Worm (Caenorhabditis elegans) whole organism, young adult: ENCODE data around the gene sre-53.

Experiments used
- D2030.7 ChIP-seq: fragments of 200-800 bp; sonication (Bioruptor generic); IDR thresholded peaks from 2 replicates; pipeline ENCODE4 v1.3.6; 2022; ENCODE audit warnings: missing genetic modification reagents, missing genetic modification characterization, missing compliant biosample characterization
- K11D2.4 ChIP-seq: fragments of 200-800 bp; sonication (Bioruptor generic); IDR thresholded peaks from 2 replicates; pipeline ENCODE4 v1.3.6; 2022; ENCODE audit warnings: missing genetic modification reagents, missing genetic modification characterization, missing compliant biosample characterization
- T07F8.4 ChIP-seq: sonication (generic microtip); optimal IDR thresholded peaks from 2 replicates; lab custom pipeline; 2016; ENCODE audit warnings: mild to moderate bottlenecking, missing genetic modification characterization, moderate library complexity, missing compliant biosample characterization
- Y53F4B.3 ChIP-seq: fragments of 200-800 bp; sonication (Bioruptor generic); IDR thresholded peaks from 2 replicates; pipeline ENCODE4 v1.3.6; 2022; ENCODE audit warnings: missing genetic modification reagents, missing genetic modification characterization, missing compliant biosample characterization
- Y95B8A.8 ChIP-seq: fragments of 200-800 bp; sonication (Bioruptor generic); IDR thresholded peaks from 2 replicates; pipeline ENCODE4 v1.3.6; 2022; ENCODE audit warnings: missing genetic modification reagents, missing genetic modification characterization, missing compliant biosample characterization
- ZK185.1 ChIP-seq: sonication (generic microtip); optimal IDR thresholded peaks from 2 replicates; lab custom pipeline; 2016; ENCODE audit warnings: mild to moderate bottlenecking, missing genetic modification characterization, missing compliant biosample characterization; ENCODE audit not compliant: poor library complexity, severe bottlenecking
- aptf-2 ChIP-seq: fragments of 200-800 bp; sonication (Bioruptor generic); conservative IDR thresholded peaks from 2 replicates; pipeline ENCODE4 v1.3.6; 2022; ENCODE audit warnings: missing genetic modification reagents, missing genetic modification characterization, missing compliant biosample characterization
- attf-3 ChIP-seq: fragments of 200-800 bp; sonication (Bioruptor generic); conservative IDR thresholded peaks from 2 replicates; pipeline ENCODE4 v1.3.6; 2022; ENCODE audit warnings: missing genetic modification reagents, missing genetic modification characterization, missing compliant biosample characterization
- bed-2 ChIP-seq: fragments of 200-800 bp; sonication (Bioruptor generic); IDR thresholded peaks from 2 replicates; pipeline ENCODE4 v1.3.6; 2022; ENCODE audit warnings: missing genetic modification reagents, missing genetic modification characterization, missing compliant biosample characterization
- ccch-3 ChIP-seq: fragments of 200-800 bp; sonication (Bioruptor generic); optimal IDR thresholded peaks from 2 replicates; lab custom pipeline; 2018; ENCODE audit warnings: mild to moderate bottlenecking, missing genetic modification characterization, missing compliant biosample characterization
- cebp-1 ChIP-seq, 2 experiments: fragments of 200-800 bp in 1 of 2; sonication (Bioruptor generic) in 1 of 2; sonication (generic microtip) in 1 of 2; IDR thresholded peaks in 1 of 2; optimal IDR thresholded peaks in 1 of 2; 2 replicates each; pipeline versions ENCODE4 v1.3.6 to Lab custom; 2017 to 2022; ENCODE audit warnings: missing compliant biosample characterization in 2 of 2, missing genetic modification characterization in 2 of 2, mild to moderate bottlenecking in 1 of 2, missing genetic modification reagents in 1 of 2, moderate library complexity in 1 of 2
- ceh-40 ChIP-seq: fragments of 200-800 bp; sonication (Bioruptor generic); IDR thresholded peaks from 2 replicates; pipeline ENCODE4 v1.3.6; 2022; ENCODE audit warnings: missing genetic modification characterization, missing compliant biosample characterization
- ceh-79 ChIP-seq: sonication (generic microtip); optimal IDR thresholded peaks from 2 replicates; lab custom pipeline; 2017; ENCODE audit warnings: mild to moderate bottlenecking, missing genetic modification characterization, missing compliant biosample characterization
- die-1 ChIP-seq: sonication (generic microtip); optimal IDR thresholded peaks from 2 replicates; lab custom pipeline; 2016; ENCODE audit warnings: missing genotype, mild to moderate bottlenecking, missing genetic modification characterization, missing compliant biosample characterization
- dox-1 ChIP-seq: fragments of 200-800 bp; sonication (Bioruptor generic); IDR thresholded peaks from 2 replicates; pipeline ENCODE4 v1.3.6; 2022; ENCODE audit warnings: missing genetic modification reagents, missing genetic modification characterization, missing compliant biosample characterization
- dpff-1 ChIP-seq: sonication (generic microtip); optimal IDR thresholded peaks from 2 replicates; lab custom pipeline; 2017; ENCODE audit warnings: mild to moderate bottlenecking, missing genetic modification characterization, missing compliant biosample characterization
- egl-18 ChIP-seq: fragments of 200-800 bp; sonication (Bioruptor generic); IDR thresholded peaks from 2 replicates; pipeline ENCODE4 v1.3.6; 2022; ENCODE audit warnings: missing genetic modification reagents, missing genetic modification characterization, missing compliant biosample characterization
- egrh-3 ChIP-seq: fragments of 200-800 bp; sonication (Bioruptor generic); IDR thresholded peaks from 2 replicates; pipeline ENCODE4 v1.3.6; 2022; ENCODE audit warnings: missing genetic modification reagents, missing genetic modification characterization, missing compliant biosample characterization
- ekl-4 ChIP-seq: fragments of 200-800 bp; sonication (Bioruptor generic); IDR thresholded peaks from 2 replicates; pipeline ENCODE4 v1.3.6; 2022; ENCODE audit warnings: missing genetic modification reagents, missing genetic modification characterization, missing compliant biosample characterization
- fkh-3 ChIP-seq: sonication (generic microtip); optimal IDR thresholded peaks from 2 replicates; lab custom pipeline; 2016; ENCODE audit warnings: mild to moderate bottlenecking, missing genetic modification characterization, missing compliant biosample characterization
- him-1 ChIP-seq: sonication (generic microtip); optimal IDR thresholded peaks from 2 replicates; lab custom pipeline; 2016; ENCODE audit warnings: missing genotype, missing genetic modification reagents, missing genetic modification characterization, missing compliant biosample characterization
- hsf-1 ChIP-seq: fragments of 200-800 bp; sonication (Bioruptor generic); IDR thresholded peaks from 2 replicates; pipeline ENCODE4 v1.3.6; 2022; ENCODE audit warnings: missing genetic modification reagents, missing genetic modification characterization, missing compliant biosample characterization
- lin-26 ChIP-seq: fragments of 200-800 bp; sonication (Bioruptor generic); IDR thresholded peaks from 2 replicates; pipeline ENCODE4 v1.3.6; 2022; ENCODE audit warnings: missing genetic modification reagents, missing genetic modification characterization, missing compliant biosample characterization
- lin-54 ChIP-seq: fragments of 200-800 bp; sonication (Bioruptor generic); optimal IDR thresholded peaks from 2 replicates; lab custom pipeline; 2018; ENCODE audit warnings: mild to moderate bottlenecking, missing genetic modification characterization, missing compliant biosample characterization
- lir-1 ChIP-seq: fragments of 200-800 bp; sonication (Bioruptor generic); conservative IDR thresholded peaks from 2 replicates; pipeline ENCODE4 v1.3.6; 2022; ENCODE audit warnings: missing genetic modification reagents, missing genetic modification characterization, missing compliant biosample characterization
- lsl-1 ChIP-seq: fragments of 200-800 bp; sonication (Bioruptor generic); optimal IDR thresholded peaks from 2 replicates; lab custom pipeline; 2018; ENCODE audit warnings: mild to moderate bottlenecking, missing genetic modification characterization, moderate library complexity, missing compliant biosample characterization
- lsy-27 ChIP-seq: sonication (generic microtip); optimal IDR thresholded peaks from 2 replicates; lab custom pipeline; 2017; ENCODE audit warnings: missing genetic modification characterization, mild to moderate bottlenecking, missing compliant biosample characterization, antibody characterized with exemption, missing genotype, borderline replicate concordance; ENCODE audit not compliant: insufficient read depth
- madf-8 ChIP-seq: fragments of 200-800 bp; sonication (Bioruptor generic); conservative IDR thresholded peaks from 2 replicates; pipeline ENCODE4 v1.3.6; 2022; ENCODE audit warnings: missing genetic modification reagents, missing genetic modification characterization, missing compliant biosample characterization
- mel-28 ChIP-seq: sonication (generic microtip); optimal IDR thresholded peaks from 2 replicates; lab custom pipeline; 2016; ENCODE audit warnings: borderline replicate concordance, mild to moderate bottlenecking, missing genetic modification characterization, missing compliant biosample characterization
- mes-4 ChIP-seq: sonication (generic microtip); optimal IDR thresholded peaks from 2 replicates; lab custom pipeline; 2016; ENCODE audit warnings: missing genotype, missing genetic modification characterization, missing compliant biosample characterization
- nfya-2 ChIP-seq: fragments of 200-800 bp; sonication (Bioruptor generic); IDR thresholded peaks from 2 replicates; pipeline ENCODE4 v1.3.6; 2022; ENCODE audit warnings: missing genetic modification reagents, missing genetic modification characterization, missing compliant biosample characterization
- nhr-120 ChIP-seq: fragments of 200-800 bp; sonication (Bioruptor generic); IDR thresholded peaks from 2 replicates; pipeline ENCODE4 v1.3.6; 2022; ENCODE audit warnings: missing genetic modification characterization, missing compliant biosample characterization
- nhr-179 ChIP-seq: sonication (generic microtip); optimal IDR thresholded peaks from 2 replicates; lab custom pipeline; 2016; ENCODE audit warnings: mild to moderate bottlenecking, missing genetic modification characterization, missing compliant biosample characterization
- rcor-1 ChIP-seq: fragments of 200-800 bp; sonication (Bioruptor generic); IDR thresholded peaks from 2 replicates; pipeline ENCODE4 v1.3.6; 2022; ENCODE audit warnings: missing genetic modification reagents, missing genetic modification characterization, missing compliant biosample characterization
- repo-1 ChIP-seq: sonication (generic microtip); optimal IDR thresholded peaks from 2 replicates; lab custom pipeline; 2017; ENCODE audit warnings: mild to moderate bottlenecking, missing genetic modification characterization, missing compliant biosample characterization
- rpc-1 ChIP-seq, 2 experiments: fragments of 150-350 bp in 1 of 2; sonication (generic microtip) in 1 of 2; optimal IDR thresholded peaks; 2 replicates each; lab custom pipeline; 2014 to 2018; ENCODE audit warnings: missing biosample characterization in 1 of 2, missing genetic modification characterization in 1 of 2, missing genetic modification reagents in 1 of 2, missing genotype in 1 of 2
- sea-2 ChIP-seq: fragments of 200-800 bp; sonication (Bioruptor generic); IDR thresholded peaks from 2 replicates; pipeline ENCODE4 v1.3.6; 2022; ENCODE audit warnings: missing genetic modification characterization, missing compliant biosample characterization
- snpc-3.4 ChIP-seq: sonication (generic microtip); optimal IDR thresholded peaks from 2 replicates; lab custom pipeline; 2017; ENCODE audit warnings: missing genetic modification characterization, mild to moderate bottlenecking, missing compliant biosample characterization, antibody characterized with exemption, moderate library complexity, missing genotype, missing genetic modification reagents
- sptf-2 ChIP-seq: fragments of 200-800 bp; sonication (Bioruptor generic); optimal IDR thresholded peaks from 2 replicates; lab custom pipeline; 2018; ENCODE audit warnings: mild to moderate bottlenecking, missing genetic modification characterization, missing compliant biosample characterization
- tbp1 ChIP-seq: fragments of 200-800 bp; sonication (Bioruptor generic); optimal IDR thresholded peaks from 2 replicates; lab custom pipeline; 2018; ENCODE audit warnings: mild to moderate bottlenecking, missing genetic modification characterization, missing compliant biosample characterization
- tbx-9 ChIP-seq: sonication (generic microtip); optimal IDR thresholded peaks from 2 replicates; lab custom pipeline; 2016; ENCODE audit warnings: borderline replicate concordance, missing genetic modification characterization, inconsistent platforms, missing compliant biosample characterization
- xnd-1 ChIP-seq: sonication (generic microtip); optimal IDR thresholded peaks from 2 replicates; lab custom pipeline; 2016; ENCODE audit warnings: missing genotype, missing genetic modification reagents, missing genetic modification characterization, missing compliant biosample characterization
- zfh-2 ChIP-seq: fragments of 200-800 bp; sonication (Bioruptor generic); conservative IDR thresholded peaks from 2 replicates; pipeline ENCODE4 v1.3.6; 2022; ENCODE audit warnings: missing genetic modification reagents, missing genetic modification characterization, missing compliant biosample characterization
- ztf-25 ChIP-seq: fragments of 200-800 bp; sonication (Bioruptor generic); IDR thresholded peaks from 2 replicates; pipeline ENCODE4 v1.3.6; 2022; ENCODE audit warnings: missing genetic modification reagents, missing genetic modification characterization, missing compliant biosample characterization
- ztf-28 ChIP-seq: fragments of 200-800 bp; sonication (Bioruptor generic); IDR thresholded peaks from 2 replicates; pipeline ENCODE4 v1.3.6; 2022; ENCODE audit warnings: missing genetic modification reagents, missing genetic modification characterization, missing compliant biosample characterization

sre-53 gene

ce11 chrII:12323305-12323704 is at the start of gene sre-53:
sre-53 (minus strand) TSS chrII:12323405.
- TF ChIP-seq ZK185.1 (tag; lab: Kevin White, UChicago) (no peak), T07F8.4 (no peak), nfya-2 (no peak), aptf-2 (no peak), lin-54 (no peak), K11D2.4 (GFP tag; lab: Robert Waterston, UW) (no peak), tbp1 (GFP tag; lab: Kevin White, UChicago) (no peak), sea-2 (no peak)

- TF ChIP-seq egrh-3 (peak; percentile 55; the same call in 1 of the 2 replicates), fkh-3 (tag; lab: Kevin White, UChicago) (no peak), nfya-2 (no peak), cebp-1 (GFP tag; IDR thresholded peaks at IDR 0.05; lab: Robert Waterston, UW) (no peak), cebp-1 (tag; optimal IDR thresholded peaks at IDR 0.05; lab: Kevin White, UChicago) (peak; percentile 9), lsl-1 (no peak), zfh-2 (GFP tag; lab: Robert Waterston, UW) (peak; percentile 94)
These were observed 46.0 kb upstream of the sre-53 start for ce11 chrII:12369202-12369601.

ce11 chrII:12362262-12362661 is 39.1 kb upstream of the sre-53 start:
- TF ChIP-seq Y53F4B.3 (GFP tag; lab: Robert Waterston, UW) (no peak), dpff-1 (tag; lab: Kevin White, UChicago) (no peak), him-1 (tag; lab: Kevin White, UChicago) (peak; percentile 48), dox-1 (GFP tag; lab: Robert Waterston, UW) (peak; percentile 38; the same call in 1 of the 2 replicates), die-1 (peak; percentile 71), sptf-2 (no peak), ekl-4 (GFP tag; lab: Robert Waterston, UW) (no peak), ztf-28 (no peak), sea-2 (no peak), nhr-120 (no peak), mes-4 (tag; lab: Kevin White, UChicago) (no peak), madf-8 (no peak), bed-2 (GFP tag; lab: Robert Waterston, UW) (no peak), ceh-79 (no peak), D2030.7 (GFP tag; lab: Robert Waterston, UW) (peak; percentile 67), ccch-3 (no peak), xnd-1 (tag; lab: Kevin White, UChicago) (no peak), lir-1 (GFP tag; lab: Robert Waterston, UW) (no peak), repo-1 (tag; lab: Kevin White, UChicago) (no peak), tbx-9 (tag; lab: Kevin White, UChicago) (no peak), ztf-25 (GFP tag; lab: Robert Waterston, UW) (peak; percentile 14; the same call in 1 of the 2 replicates), nhr-179 (no peak), lin-26 (GFP tag; lab: Robert Waterston, UW) (peak; percentile 58; the same call in 1 of the 2 replicates), mel-28 (tag; lab: Kevin White, UChicago) (no peak), snpc-3.4 (tag; lab: Kevin White, UChicago) (no peak), attf-3 (no peak), rcor-1 (GFP tag; lab: Robert Waterston, UW) (0 out of 2 replicates have a peak, but pooled peaks have one; percentile 30), egl-18 (GFP tag; lab: Robert Waterston, UW) (no peak), lsy-27 (tag; lab: Kevin White, UChicago) (no peak), Y95B8A.8 (0 out of 2 replicates have a peak, but pooled peaks have one; percentile 17), tbp1 (GFP tag; lab: Kevin White, UChicago) (peak; percentile 89), ceh-40 (GFP tag; lab: Robert Waterston, UW) (no peak), lin-54 (no peak), egrh-3 (no peak), hsf-1 (GFP tag; lab: Robert Waterston, UW) (no peak), rpc-1 (optimal IDR thresholded peaks at IDR 0.05; lab: Kevin White, UChicago) (peak; percentile 52), rpc-1 (tag; optimal IDR thresholded peaks at IDR 0.05; lab: Kevin White, UChicago) (peak; percentile 75)
